Worm (Caenorhabditis elegans) whole organism, L3 larva: Measurements from ENCODE around the gene C03B1.2.
A peak's percentile ranks its signal among the peaks of the same experiment; 100 is the strongest.

Experiments used
- R02D3.7 ChIP-seq: fragments of 150-350 bp; optimal IDR thresholded peaks from 2 replicates; lab custom pipeline; 2014; ENCODE audit warnings: missing biosample characterization, missing genetic modification characterization
- aly-2 ChIP-seq: fragments of 150-350 bp; optimal IDR thresholded peaks from 2 replicates; lab custom pipeline; 2014; ENCODE audit warnings: missing biosample characterization, missing genetic modification characterization
- ama-1 ChIP-seq: fragments of 150-350 bp; optimal IDR thresholded peaks from 2 replicates; lab custom pipeline; 2018
- ceh-16 ChIP-seq: sonication (generic microtip); optimal IDR thresholded peaks from 2 replicates; lab custom pipeline; 2017; ENCODE audit warnings: missing biosample characterization, missing genetic modification characterization
- ceh-28 ChIP-seq: fragments of 150-350 bp; optimal IDR thresholded peaks from 2 replicates; lab custom pipeline; 2014; ENCODE audit warnings: missing biosample characterization, missing genetic modification reagents, missing genetic modification characterization
- ceh-9 ChIP-seq: sonication (generic microtip); optimal IDR thresholded peaks from 2 replicates; lab custom pipeline; 2018; ENCODE audit warnings: missing biosample characterization, missing genetic modification characterization
- egl-27 ChIP-seq: sonication (generic microtip); optimal IDR thresholded peaks from 4 replicates; lab custom pipeline; 2017; ENCODE audit warnings: missing biosample characterization, missing genetic modification reagents, missing genetic modification characterization
- egl-5 ChIP-seq: fragments of 150-350 bp; optimal IDR thresholded peaks from 2 replicates; lab custom pipeline; 2017; ENCODE audit warnings: missing biosample characterization, missing genetic modification reagents, missing genetic modification characterization, inconsistent platforms
- elt-1 ChIP-seq: fragments of 150-350 bp; optimal IDR thresholded peaks from 2 replicates; lab custom pipeline; 2014; ENCODE audit warnings: missing biosample characterization, missing genetic modification characterization
- elt-2 ChIP-seq: sonication (generic microtip); optimal IDR thresholded peaks from 2 replicates; lab custom pipeline; 2016; ENCODE audit warnings: missing genetic modification reagents, mild to moderate bottlenecking, missing genetic modification characterization, missing compliant biosample characterization
- elt-3 ChIP-seq, 3 experiments: fragments of 150-350 bp in 1 of 3; sonication (generic microtip) in 2 of 3; optimal IDR thresholded peaks; 2 replicates in 2 of 3; 4 replicates in 1 of 3; lab custom pipeline; 2014 to 2017; ENCODE audit warnings: missing biosample characterization in 3 of 3, missing genetic modification characterization in 3 of 3
- eor-1 ChIP-seq, 2 experiments: fragments of 150-350 bp; optimal IDR thresholded peaks; 2 replicates each; lab custom pipeline; 2014 to 2018; ENCODE audit warnings: missing biosample characterization in 2 of 2, missing genetic modification characterization in 2 of 2
- fkh-2 ChIP-seq: fragments of 150-350 bp; optimal IDR thresholded peaks from 2 replicates; lab custom pipeline; 2014; ENCODE audit warnings: missing biosample characterization, missing genetic modification reagents, missing genetic modification characterization
- hmg-11 ChIP-seq: sonication (generic microtip); optimal IDR thresholded peaks from 2 replicates; lab custom pipeline; 2016; ENCODE audit warnings: missing genetic modification characterization, missing compliant biosample characterization
- jun-1 ChIP-seq: fragments of 150-350 bp; optimal IDR thresholded peaks from 2 replicates; lab custom pipeline; 2014; ENCODE audit warnings: missing biosample characterization, missing genetic modification reagents, missing genetic modification characterization
- lin-15B ChIP-seq: fragments of 150-350 bp; optimal IDR thresholded peaks from 2 replicates; lab custom pipeline; 2014; ENCODE audit warnings: missing biosample characterization, missing genetic modification characterization
- lin-39 ChIP-seq: fragments of 150-350 bp; optimal IDR thresholded peaks from 2 replicates; lab custom pipeline; 2018; ENCODE audit warnings: missing biosample characterization, missing genetic modification reagents, missing genetic modification characterization
- lsy-12 ChIP-seq: sonication (generic microtip); optimal IDR thresholded peaks from 2 replicates; lab custom pipeline; 2016; ENCODE audit warnings: mild to moderate bottlenecking, missing genetic modification characterization, missing compliant biosample characterization
- mml-1 ChIP-seq: fragments of 150-350 bp; sonication (generic microtip); optimal IDR thresholded peaks from 3 replicates; lab custom pipeline; 2014; ENCODE audit warnings: missing biosample characterization, missing genetic modification characterization
- nfya-1 ChIP-seq: sonication (generic microtip); optimal IDR thresholded peaks from 2 replicates; lab custom pipeline; 2017; ENCODE audit warnings: missing genetic modification characterization, mild to moderate bottlenecking, missing compliant biosample characterization, antibody characterized with exemption, moderate library complexity; ENCODE audit not compliant: insufficient read depth
- nhr-11 ChIP-seq: fragments of 150-350 bp; optimal IDR thresholded peaks from 2 replicates; lab custom pipeline; 2014; ENCODE audit warnings: missing biosample characterization, missing genetic modification characterization
- nhr-12 ChIP-seq: fragments of 150-350 bp; optimal IDR thresholded peaks from 2 replicates; lab custom pipeline; 2014; ENCODE audit warnings: missing biosample characterization, missing genetic modification characterization
- nhr-237 ChIP-seq: fragments of 150-350 bp; optimal IDR thresholded peaks from 2 replicates; lab custom pipeline; 2014; ENCODE audit warnings: missing biosample characterization, missing genetic modification characterization
- nhr-25 ChIP-seq: sonication (generic microtip); optimal IDR thresholded peaks from 2 replicates; lab custom pipeline; 2017; ENCODE audit warnings: missing biosample characterization, missing genetic modification characterization
- nhr-28 ChIP-seq: fragments of 150-350 bp; optimal IDR thresholded peaks from 2 replicates; lab custom pipeline; 2014; ENCODE audit warnings: missing biosample characterization, missing genetic modification characterization
- nhr-43 ChIP-seq: sonication (generic microtip); optimal IDR thresholded peaks from 2 replicates; lab custom pipeline; 2016; ENCODE audit warnings: mild to moderate bottlenecking, missing genetic modification characterization, missing compliant biosample characterization; ENCODE audit not compliant: poor library complexity, severe bottlenecking
- nhr-67 ChIP-seq: fragments of 150-350 bp; optimal IDR thresholded peaks from 2 replicates; lab custom pipeline; 2014; ENCODE audit warnings: missing biosample characterization, missing genetic modification characterization
- nhr-76 ChIP-seq: fragments of 150-350 bp; sonication (generic microtip); optimal IDR thresholded peaks from 5 replicates; lab custom pipeline; 2014; ENCODE audit warnings: missing biosample characterization, missing genetic modification characterization
- nhr-77 ChIP-seq: fragments of 150-350 bp; optimal IDR thresholded peaks from 2 replicates; lab custom pipeline; 2014; ENCODE audit warnings: missing biosample characterization, missing genetic modification characterization
- pha-4 ChIP-seq: fragments of 150-350 bp; optimal IDR thresholded peaks from 2 replicates; lab custom pipeline; 2014; ENCODE audit warnings: missing biosample characterization, missing genetic modification reagents, missing genetic modification characterization
- pqm-1 ChIP-seq: fragments of 150-350 bp; optimal IDR thresholded peaks from 2 replicates; lab custom pipeline; 2017; ENCODE audit warnings: missing biosample characterization, missing genetic modification characterization, inconsistent platforms
- sea-2 ChIP-seq: fragments of 150-350 bp; sonication (generic microtip); optimal IDR thresholded peaks from 4 replicates; lab custom pipeline; 2014; ENCODE audit warnings: missing biosample characterization, missing genetic modification reagents, missing genetic modification characterization
- skn-1 ChIP-seq: fragments of 150-350 bp; optimal IDR thresholded peaks from 2 replicates; lab custom pipeline; 2014; ENCODE audit warnings: missing biosample characterization, missing genetic modification characterization
- snpc-4 ChIP-seq: fragments of 150-350 bp; optimal IDR thresholded peaks from 2 replicates; lab custom pipeline; 2014; ENCODE audit warnings: missing biosample characterization, missing genetic modification characterization
- tbx-2 ChIP-seq: sonication (generic microtip); optimal IDR thresholded peaks from 2 replicates; lab custom pipeline; 2016; ENCODE audit warnings: mild to moderate bottlenecking, missing genetic modification characterization, missing compliant biosample characterization
- unc-39 ChIP-seq: sonication (generic microtip); optimal IDR thresholded peaks from 4 replicates; lab custom pipeline; 2017; ENCODE audit warnings: missing biosample characterization, missing genetic modification characterization
- unc-62 ChIP-seq: fragments of 150-350 bp; sonication (generic microtip); optimal IDR thresholded peaks from 4 replicates; lab custom pipeline; 2014; ENCODE audit warnings: missing biosample characterization, missing genetic modification reagents, missing genetic modification characterization
- ztf-11 ChIP-seq: fragments of 150-350 bp; optimal IDR thresholded peaks from 2 replicates; lab custom pipeline; 2014; ENCODE audit warnings: missing biosample characterization, missing genetic modification characterization
- ztf-4 ChIP-seq: fragments of 150-350 bp; optimal IDR thresholded peaks from 2 replicates; lab custom pipeline; 2014; ENCODE audit warnings: missing biosample characterization, missing genetic modification characterization

C03B1.2 gene

ce11 chrX:6338446-6338845 lies 31.4 kb upstream of the C03B1.2 start:
- no peak for TF ChIP-seq nhr-237
- TF ChIP-seq nhr-77, result no peak
- TF ChIP-seq nhr-12, result no peak
- TF ChIP-seq egl-27 (tag; lab: Kevin White, UChicago), result peak; percentile 16
- TF ChIP-seq pqm-1 (tag; lab: Kevin White, UChicago), result peak; percentile 99
- peak; percentile 99 for TF ChIP-seq elt-2 (tag; lab: Kevin White, UChicago)
- TF ChIP-seq lin-15B (tag; lab: Kevin White, UChicago), result no peak
- no peak for TF ChIP-seq egl-5 (tag; lab: Kevin White, UChicago)
- TF ChIP-seq ama-1 (lab: Kevin White, UChicago), result no peak
- no peak for TF ChIP-seq nhr-25 (tag; lab: Kevin White, UChicago)
- no peak for TF ChIP-seq nhr-11
- TF ChIP-seq nhr-67 (tag; lab: Kevin White, UChicago), result no peak
- TF ChIP-seq ceh-16, result no peak
- no peak for TF ChIP-seq unc-62 (GFP tag; lab: Kevin White, UChicago)
- no peak for TF ChIP-seq lsy-12 (tag; lab: Kevin White, UChicago)
- TF ChIP-seq pha-4, result peak; percentile 30
- no peak for TF ChIP-seq lin-39
- TF ChIP-seq hmg-11, result no peak
- TF ChIP-seq elt-1 (tag; lab: Kevin White, UChicago), result no peak

ce11 chrX:6341513-6341912 lies 28.3 kb upstream of the C03B1.2 start, which contains the start of gene C03B1.7:
C03B1.7 (plus strand) TSS chrX:6341813.
- TF ChIP-seq nhr-77, result no peak
- no peak for TF ChIP-seq elt-2 (tag; lab: Kevin White, UChicago)
- TF ChIP-seq unc-39 (tag; lab: Kevin White, UChicago), result no peak
- no peak for TF ChIP-seq ztf-11 (tag; lab: Kevin White, UChicago)
- TF ChIP-seq hmg-11, result no peak
- no peak for TF ChIP-seq nhr-12
- no peak for TF ChIP-seq lin-15B (tag; lab: Kevin White, UChicago)
- TF ChIP-seq ztf-4 (tag; lab: Kevin White, UChicago), result no peak
- TF ChIP-seq aly-2 (tag; lab: Kevin White, UChicago), result no peak
- TF ChIP-seq unc-62 (GFP tag; lab: Kevin White, UChicago), result no peak
- TF ChIP-seq lin-39, result no peak
- TF ChIP-seq, all 47 proteins: peak for 0

- TF ChIP-seq mml-1 (tag; lab: Kevin White, UChicago), result no peak
- TF ChIP-seq ceh-16, result no peak
- no peak for TF ChIP-seq lin-39
- no peak for TF ChIP-seq nfya-1 (tag; lab: Kevin White, UChicago)
- TF ChIP-seq hmg-11, result no peak
- no peak for TF ChIP-seq sea-2 (GFP tag; lab: Kevin White, UChicago)
- TF ChIP-seq pqm-1 (tag; lab: Kevin White, UChicago), result no peak
Measured at ce11 chrX:6345785-6346184, 24.0 kb upstream of the C03B1.2 start.

- TF ChIP-seq ztf-4 (tag; lab: Kevin White, UChicago), result no peak
- no peak for TF ChIP-seq elt-2 (tag; lab: Kevin White, UChicago)
- no peak for TF ChIP-seq ztf-11 (tag; lab: Kevin White, UChicago)
- no peak for TF ChIP-seq tbx-2
- no peak for TF ChIP-seq nhr-43
- TF ChIP-seq nhr-76 (tag; lab: Kevin White, UChicago), result no peak
- no peak for TF ChIP-seq egl-27 (tag; lab: Kevin White, UChicago)
- no peak for TF ChIP-seq lsy-12 (tag; lab: Kevin White, UChicago)
- no peak for TF ChIP-seq elt-3 (tag; optimal IDR thresholded peaks at IDR 0.05; lab: Kevin White, UChicago)
- no peak for TF ChIP-seq unc-39 (tag; lab: Kevin White, UChicago)
- no peak for TF ChIP-seq ceh-9 (tag; lab: Kevin White, UChicago)
- no peak for TF ChIP-seq nhr-28
- no peak for TF ChIP-seq ceh-28 (tag; lab: Kevin White, UChicago)
- TF ChIP-seq aly-2 (tag; lab: Kevin White, UChicago), result no peak
- TF ChIP-seq R02D3.7, result no peak
Measured at ce11 chrX:6347013-6347412, 22.8 kb upstream of the C03B1.2 start, which contains the start of gene C03B1.9. C03B1.9 (minus strand) TSS chrX:6347113.

ce11 chrX:6350016-6350415 lies 19.8 kb upstream of the C03B1.2 start, which contains the start of gene C03B1.6:
C03B1.6 (plus strand) TSS chrX:6350316.
- TF ChIP-seq ceh-16 (no peak), snpc-4 (tag; lab: Kevin White, UChicago) (no peak), mml-1 (tag; lab: Kevin White, UChicago) (no peak), eor-1 (tag; optimal IDR thresholded peaks at IDR 0.05; lab: Kevin White, UChicago) (no peak), elt-3 (tag; optimal IDR thresholded peaks at IDR 0.05; lab: Kevin White, UChicago) (no peak), nhr-76 (tag; lab: Kevin White, UChicago) (no peak), ama-1 (lab: Kevin White, UChicago) (no peak), R02D3.7 (no peak), nhr-77 (no peak), ztf-11 (tag; lab: Kevin White, UChicago) (no peak), jun-1 (tag; lab: Kevin White, UChicago) (no peak), fkh-2 (no peak), skn-1 (tag; lab: Kevin White, UChicago) (no peak), lin-39 (no peak), elt-2 (tag; lab: Kevin White, UChicago) (no peak), pqm-1 (tag; lab: Kevin White, UChicago) (no peak)
